Fruit fly (Drosophila melanogaster): Measurements from ENCODE around the gene CG34273.

The CG34273 gene

DNA sequence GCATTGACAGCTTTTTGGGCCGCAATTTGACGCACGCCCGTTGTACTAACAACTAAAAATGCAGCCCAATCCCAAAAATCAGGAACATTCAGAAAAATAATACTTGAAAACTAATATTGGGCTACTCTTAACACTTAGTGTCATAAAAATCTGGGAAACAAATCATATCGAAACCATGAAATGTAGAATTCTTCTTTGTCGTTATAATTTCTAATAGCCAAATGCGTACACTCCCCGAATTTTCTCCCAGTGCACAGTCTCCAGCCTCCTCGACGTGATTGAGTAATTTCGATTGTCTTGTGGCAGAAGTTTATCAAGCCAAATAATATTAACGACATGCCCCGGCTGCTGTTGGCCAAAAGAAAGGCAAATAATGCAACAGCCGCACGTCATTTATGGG, 22.9 kb upstream of the CG34273 start:
- TF ChIP-seq CG7745 (tag; optimal IDR thresholded peaks at IDR 0.05), result no peak
- TF ChIP-seq ara (GFP tag; IDR thresholded peaks at IDR 0.05), result no peak
- TF ChIP-seq Taf1 (GFP tag; IDR thresholded peaks at IDR 0.05), result no peak
- TF ChIP-seq salm (tag; optimal IDR thresholded peaks at IDR 0.05), result no peak
- no peak for TF ChIP-seq CG4854 (GFP tag; optimal IDR thresholded peaks at IDR 0.05)
- peak; percentile 3 for TF ChIP-seq sens (GFP tag)

DNA sequence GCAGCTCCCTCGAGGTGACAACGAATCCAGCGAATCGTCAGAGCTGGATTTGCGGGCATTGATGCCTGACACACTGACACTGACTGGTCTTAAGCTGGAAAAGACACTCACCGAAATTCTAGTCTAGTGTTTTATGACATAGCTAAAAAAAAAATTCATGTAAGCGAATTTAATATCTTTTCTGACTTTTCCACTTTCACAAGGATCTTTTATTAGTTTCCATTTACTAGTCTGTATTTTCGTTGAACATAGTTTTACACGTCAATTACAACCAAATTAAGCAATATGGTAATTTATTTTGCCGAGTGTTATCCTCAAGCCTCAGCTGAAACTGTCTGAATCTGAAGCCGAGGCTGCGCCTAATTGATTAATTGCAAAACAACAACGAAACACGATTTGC, 20.5 kb upstream of the CG34273 start:
- TF ChIP-seq Drgx (GFP tag; IDR thresholded peaks at IDR 0.05), result peak; percentile 43; the same call in 1 of the 2 replicates
- TF ChIP-seq grn (GFP tag; optimal IDR thresholded peaks at IDR 0.05), result no peak
- peak; percentile 66 for TF ChIP-seq Ets65A (GFP tag)
- no peak for TF ChIP-seq CG2129 (GFP tag; IDR thresholded peaks at IDR 0.05; ENCODE audit: partially characterized antibody)

DNA sequence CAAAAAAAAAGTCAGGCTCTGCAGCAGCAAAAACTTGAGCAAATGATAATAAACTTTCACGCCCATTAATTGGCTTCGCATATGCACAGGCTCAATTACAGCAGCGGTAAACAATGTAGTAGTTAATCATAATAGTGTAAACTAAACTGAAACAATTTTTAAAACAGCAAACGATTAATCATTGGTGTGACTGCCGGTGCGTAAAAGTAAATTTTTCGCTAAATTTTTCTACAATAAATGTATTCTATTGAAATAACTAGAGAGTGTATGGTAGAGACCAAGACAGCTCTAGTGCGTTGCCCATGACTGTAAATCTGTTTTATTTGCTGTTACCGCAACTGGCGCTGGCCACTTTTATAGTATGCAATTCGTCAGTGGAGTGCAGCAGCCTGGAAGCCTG, 18.8 kb upstream of the CG34273 start:
- 0 out of 3 replicates have a peak, but pooled peaks have one; percentile 22 for TF ChIP-seq ci (GFP tag; IDR thresholded peaks at IDR 0.05)
- no peak for TF ChIP-seq CG6765 (GFP tag; optimal IDR thresholded peaks at IDR 0.05)
- TF ChIP-seq pzg (GFP tag; optimal IDR thresholded peaks at IDR 0.05), result no peak
- TF ChIP-seq Sox102F (GFP tag; optimal IDR thresholded peaks at IDR 0.05), result peak; percentile 33
- TF ChIP-seq Sry-δ (GFP tag; optimal IDR thresholded peaks at IDR 0.05), result no peak
- TF ChIP-seq tio (GFP tag; optimal IDR thresholded peaks at IDR 0.05), result peak; percentile 13
- no peak for TF ChIP-seq CG1233 (GFP tag; optimal IDR thresholded peaks at IDR 0.05)
- TF ChIP-seq hkb (optimal IDR thresholded peaks at IDR 0.05), result no peak
- no peak for TF ChIP-seq hkb (GFP tag; IDR thresholded peaks at IDR 0.05)
- no peak for TF ChIP-seq CG15269 (tag; optimal IDR thresholded peaks at IDR 0.05)
- TF ChIP-seq CG2875 (GFP tag; optimal IDR thresholded peaks at IDR 0.05), result no peak
- TF ChIP-seq pros (GFP tag; optimal IDR thresholded peaks at IDR 0.05), result no peak
- TF ChIP-seq danr (GFP tag; IDR thresholded peaks at IDR 0.05), result no peak
- TF ChIP-seq Dbx (GFP tag; IDR thresholded peaks at IDR 0.05), result no peak
- TF ChIP-seq Bdp1 (GFP tag; optimal IDR thresholded peaks at IDR 0.05), result no peak
- no peak for TF ChIP-seq bcd (GFP tag; optimal IDR thresholded peaks at IDR 0.05)
- TF ChIP-seq GATAe (GFP tag; conservative IDR thresholded peaks at IDR 0.05), result no peak
- TF ChIP-seq cad (GFP tag; optimal IDR thresholded peaks at IDR 0.05), result peak; percentile 86
- TF ChIP-seq gem (tag; optimal IDR thresholded peaks at IDR 0.05), result peak; percentile 30
- TF ChIP-seq CG14710 (tag; optimal IDR thresholded peaks at IDR 0.05), result no peak
- no peak for TF ChIP-seq corto (GFP tag; optimal IDR thresholded peaks at IDR 0.05)
- TF ChIP-seq tgo (GFP tag; IDR thresholded peaks at IDR 0.05), result no peak
- TF ChIP-seq dati (GFP tag; IDR thresholded peaks at IDR 0.05), result no peak
- no peak for TF ChIP-seq CG5953 (GFP tag; IDR thresholded peaks at IDR 0.05)
- 0 out of 2 replicates have a peak, but pooled peaks have one; percentile 20 for TF ChIP-seq Xrp1 (GFP tag; IDR thresholded peaks at IDR 0.05)
- no peak for TF ChIP-seq Myb (GFP tag; optimal IDR thresholded peaks at IDR 0.05)
- TF ChIP-seq CG2116 (GFP tag; optimal IDR thresholded peaks at IDR 0.05), result no peak
- TF ChIP-seq CG1603 (tag; optimal IDR thresholded peaks at IDR 0.05), result peak; percentile 49
- peak; percentile 78 for TF ChIP-seq sens (GFP tag)
- peak; percentile 18 for TF ChIP-seq dmrt11E (tag; optimal IDR thresholded peaks at IDR 0.05)
- no peak for TF ChIP-seq CG15073 (GFP tag; optimal IDR thresholded peaks at IDR 0.05)
- TF ChIP-seq CG11696 (GFP tag; IDR thresholded peaks at IDR 0.05), result 0 out of 2 replicates have a peak, but pooled peaks have one; percentile 19
- TF ChIP-seq Stat92E (GFP tag; optimal IDR thresholded peaks at IDR 0.05), result no peak
- no peak for TF ChIP-seq CG2889 (GFP tag; IDR thresholded peaks at IDR 0.05)
- TF ChIP-seq H15 (GFP tag; IDR thresholded peaks at IDR 0.05), result no peak
- TF ChIP-seq CG13287 (GFP tag; IDR thresholded peaks at IDR 0.05; ENCODE audit: partially characterized antibody), result no peak
- TF ChIP-seq CG12391 (tag; optimal IDR thresholded peaks at IDR 0.05), result no peak
- no peak for TF ChIP-seq CG17385 (GFP tag; optimal IDR thresholded peaks at IDR 0.05)
- no peak for TF ChIP-seq pnt (GFP tag; optimal IDR thresholded peaks at IDR 0.05)
- no peak for TF ChIP-seq sisA (GFP tag; IDR thresholded peaks at IDR 0.05)
